Worm (Caenorhabditis elegans): ENCODE data around the gene C27H6.9.

DNA sequence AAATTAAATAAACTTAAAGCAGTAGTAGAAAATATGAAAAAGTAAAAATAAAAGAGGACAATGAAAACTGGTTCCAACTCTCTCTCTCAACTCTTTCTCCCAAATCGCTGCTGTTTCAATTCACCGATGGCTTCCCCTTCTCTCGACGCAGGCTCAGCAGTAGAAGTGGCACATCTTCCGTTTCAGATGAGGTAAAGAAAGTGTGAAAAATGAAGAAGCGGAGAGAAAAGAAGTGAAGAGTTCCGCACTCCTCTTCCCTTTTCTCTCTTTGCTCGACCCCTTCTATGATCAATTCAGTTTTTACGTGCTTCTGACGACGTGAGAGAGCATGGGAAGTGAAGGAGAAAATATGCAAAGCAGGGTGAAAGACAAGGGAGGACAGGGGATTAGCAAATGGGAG lies 8.4 kb upstream of the C27H6.9 start:
- TF ChIP-seq snpc-4 (tag; optimal IDR thresholded peaks at IDR 0.05): no peak
- TF ChIP-seq ztf-11 (tag; optimal IDR thresholded peaks at IDR 0.05): no peak
- no peak for TF ChIP-seq unc-62 (GFP tag; optimal IDR thresholded peaks at IDR 0.05)
- TF ChIP-seq nhr-10 (tag; optimal IDR thresholded peaks at IDR 0.05): no peak

Data from whole organism, L2 larva.